Worm (Caenorhabditis elegans) whole organism, midembryonic: ENCODE results near the gene nspb-10.

Experiments used
- T22C8.4 ChIP-seq: fragments of 200-800 bp; sonication (Bioruptor generic); IDR thresholded peaks from 2 replicates; pipeline ENCODE4 v1.3.6; 2022; ENCODE audit warnings: missing genetic modification characterization, missing compliant biosample characterization
- cog-1 ChIP-seq: sonication (generic microtip); optimal IDR thresholded peaks from 2 replicates; lab custom pipeline; 2016; ENCODE audit warnings: missing genetic modification characterization, missing compliant biosample characterization
- flt-1 ChIP-seq: fragments of 200-800 bp; sonication (Bioruptor generic); IDR thresholded peaks from 2 replicates; pipeline ENCODE4 v1.3.6; 2022; ENCODE audit warnings: missing genetic modification characterization, missing compliant biosample characterization
- klf-2 ChIP-seq: fragments of 200-800 bp; sonication (Bioruptor generic); conservative IDR thresholded peaks from 2 replicates; pipeline ENCODE4 v1.3.6; 2022; ENCODE audit warnings: missing genetic modification reagents, missing genetic modification characterization, missing compliant biosample characterization
- med-1 ChIP-seq: sonication (generic microtip); optimal IDR thresholded peaks from 2 replicates; lab custom pipeline; 2017; ENCODE audit warnings: missing genetic modification characterization, mild to moderate bottlenecking, missing compliant biosample characterization, antibody characterized with exemption, missing genetic modification reagents; ENCODE audit not compliant: insufficient read depth
- ref-1 ChIP-seq: fragments of 200-800 bp; sonication (Bioruptor generic); conservative IDR thresholded peaks from 2 replicates; pipeline ENCODE4 v1.3.6; 2022; ENCODE audit warnings: missing genetic modification reagents, missing genetic modification characterization, missing compliant biosample characterization
- tab-1 ChIP-seq: fragments of 200-800 bp; sonication (Bioruptor generic); IDR thresholded peaks from 2 replicates; pipeline ENCODE4 v1.3.6; 2022; ENCODE audit warnings: missing genetic modification characterization, missing compliant biosample characterization
- ztf-23 ChIP-seq: fragments of 200-800 bp; sonication (Bioruptor generic); IDR thresholded peaks from 2 replicates; pipeline ENCODE4 v1.3.6; 2022; ENCODE audit warnings: missing genetic modification reagents, missing genetic modification characterization, missing compliant biosample characterization
- ztf-29 ChIP-seq: fragments of 200-800 bp; sonication (Bioruptor generic); IDR thresholded peaks from 2 replicates; pipeline ENCODE4 v1.3.6; 2022; ENCODE audit warnings: missing genetic modification reagents, missing genetic modification characterization, missing compliant biosample characterization

nspb-10 gene

ce11 chrII:14598367-14598766, 10.3 kb upstream of the nspb-10 start:
- no peak for TF ChIP-seq med-1 (GFP tag; lab: Kevin White, UChicago)
- no peak for TF ChIP-seq T22C8.4 (GFP tag; lab: Robert Waterston, UW)
- no peak for TF ChIP-seq ztf-23 (GFP tag; lab: Robert Waterston, UW)
- no peak for TF ChIP-seq flt-1 (GFP tag; lab: Robert Waterston, UW)
- no peak for TF ChIP-seq klf-2 (GFP tag; lab: Robert Waterston, UW)
- TF ChIP-seq tab-1 (GFP tag; lab: Robert Waterston, UW): no peak
- TF ChIP-seq ztf-29 (GFP tag; lab: Robert Waterston, UW): no peak
- no peak for TF ChIP-seq cog-1
- no peak for TF ChIP-seq ref-1 (GFP tag; lab: Robert Waterston, UW)

DNA sequence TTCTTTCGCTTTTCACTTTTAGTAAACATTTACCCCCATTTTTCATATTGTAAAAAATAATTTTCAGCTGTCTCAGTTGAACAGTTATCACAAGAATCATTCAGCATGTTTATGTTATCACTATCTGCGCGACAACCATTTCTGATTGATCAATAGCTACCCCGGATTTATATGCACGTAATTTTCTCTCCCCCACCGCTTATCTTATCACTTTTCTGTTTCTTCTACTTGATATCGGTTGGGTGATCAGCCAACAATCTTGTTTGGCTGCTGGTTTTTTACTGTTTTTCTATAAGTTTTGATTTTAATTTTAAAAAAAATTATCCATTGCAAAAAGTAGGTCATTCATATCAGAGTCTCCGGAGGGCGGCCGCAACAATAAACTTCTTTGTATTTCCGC, 9.7 kb upstream of the nspb-10 start:
- TF ChIP-seq tab-1 (GFP tag; lab: Robert Waterston, UW) (no peak), ztf-29 (GFP tag; lab: Robert Waterston, UW) (no peak), med-1 (GFP tag; lab: Kevin White, UChicago) (no peak), cog-1 (no peak), ztf-23 (GFP tag; lab: Robert Waterston, UW) (no peak), flt-1 (GFP tag; lab: Robert Waterston, UW) (no peak), ref-1 (GFP tag; lab: Robert Waterston, UW) (no peak), klf-2 (GFP tag; lab: Robert Waterston, UW) (no peak)

ce11 chrII:14593281-14593680, 5.2 kb upstream of the nspb-10 start, which contains the start of gene catp-4:
catp-4 (plus strand) TSS chrII:14593581.
- TF ChIP-seq tab-1 (GFP tag; lab: Robert Waterston, UW): no peak
- no peak for TF ChIP-seq ztf-29 (GFP tag; lab: Robert Waterston, UW)
- TF ChIP-seq cog-1: no peak
- no peak for TF ChIP-seq ztf-23 (GFP tag; lab: Robert Waterston, UW)
- TF ChIP-seq ref-1 (GFP tag; lab: Robert Waterston, UW): no peak
- no peak for TF ChIP-seq flt-1 (GFP tag; lab: Robert Waterston, UW)
- TF ChIP-seq klf-2 (GFP tag; lab: Robert Waterston, UW): no peak
- TF ChIP-seq T22C8.4 (GFP tag; lab: Robert Waterston, UW): no peak

- TF ChIP-seq cog-1 (no peak), T22C8.4 (GFP tag; lab: Robert Waterston, UW) (no peak), flt-1 (GFP tag; lab: Robert Waterston, UW) (no peak), ztf-23 (GFP tag; lab: Robert Waterston, UW) (no peak)
Observed at ce11 chrII:14592629-14593028, 4.6 kb upstream of the nspb-10 start.

ce11 chrII:14591699-14592098, 3.6 kb upstream of the nspb-10 start, which contains the start of gene C01G12.7:
C01G12.7 (minus strand) TSS chrII:14591893.
- TF ChIP-seq cog-1 (no peak), T22C8.4 (GFP tag; lab: Robert Waterston, UW) (no peak), ref-1 (GFP tag; lab: Robert Waterston, UW) (no peak), ztf-29 (GFP tag; lab: Robert Waterston, UW) (no peak), klf-2 (GFP tag; lab: Robert Waterston, UW) (no peak), flt-1 (GFP tag; lab: Robert Waterston, UW) (no peak), ztf-23 (GFP tag; lab: Robert Waterston, UW) (no peak), tab-1 (GFP tag; lab: Robert Waterston, UW) (no peak), med-1 (GFP tag; lab: Kevin White, UChicago) (no peak)

DNA sequence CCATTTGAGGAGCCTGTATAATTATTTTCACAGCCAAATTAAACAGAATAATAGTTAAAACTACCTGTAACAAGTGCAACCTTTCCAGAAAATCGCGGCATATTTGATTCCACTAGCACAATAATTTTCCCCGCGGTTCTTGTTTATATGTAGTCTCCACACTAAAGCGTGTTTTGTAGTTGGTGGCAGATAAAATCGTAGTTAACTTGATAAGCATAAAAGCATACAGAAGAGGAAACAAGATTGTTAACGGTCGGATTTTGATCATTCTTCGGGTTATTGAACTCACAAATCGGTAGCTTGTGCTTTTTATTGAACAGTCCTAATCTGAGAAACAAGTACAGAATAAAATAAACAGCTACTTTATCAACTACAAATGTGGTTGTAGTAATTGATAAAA, 655 bp downstream of the nspb-10 start, which contains the start of gene C01G12.5:
C01G12.5 (minus strand) TSS at position 101 of the 400 bp plus-strand sequence.
- TF ChIP-seq tab-1 (GFP tag; lab: Robert Waterston, UW): no peak
- no peak for TF ChIP-seq ztf-23 (GFP tag; lab: Robert Waterston, UW)
- TF ChIP-seq ztf-29 (GFP tag; lab: Robert Waterston, UW): no peak
- no peak for TF ChIP-seq ref-1 (GFP tag; lab: Robert Waterston, UW)
- no peak for TF ChIP-seq med-1 (GFP tag; lab: Kevin White, UChicago)
- TF ChIP-seq flt-1 (GFP tag; lab: Robert Waterston, UW): no peak
- no peak for TF ChIP-seq cog-1
- no peak for TF ChIP-seq klf-2 (GFP tag; lab: Robert Waterston, UW)
- TF ChIP-seq T22C8.4 (GFP tag; lab: Robert Waterston, UW): no peak

- TF ChIP-seq klf-2 (GFP tag; lab: Robert Waterston, UW) (no peak), flt-1 (GFP tag; lab: Robert Waterston, UW) (no peak), ztf-23 (GFP tag; lab: Robert Waterston, UW) (no peak), med-1 (GFP tag; lab: Kevin White, UChicago) (no peak), ref-1 (GFP tag; lab: Robert Waterston, UW) (no peak), ztf-29 (GFP tag; lab: Robert Waterston, UW) (no peak), tab-1 (GFP tag; lab: Robert Waterston, UW) (no peak), T22C8.4 (GFP tag; lab: Robert Waterston, UW) (no peak), cog-1 (no peak)
Observed at ce11 chrII:14582206-14582605, 5.9 kb downstream of the nspb-10 start, which contains the start of gene C01G12.3. C01G12.3 (minus strand) TSS chrII:14582306.

DNA sequence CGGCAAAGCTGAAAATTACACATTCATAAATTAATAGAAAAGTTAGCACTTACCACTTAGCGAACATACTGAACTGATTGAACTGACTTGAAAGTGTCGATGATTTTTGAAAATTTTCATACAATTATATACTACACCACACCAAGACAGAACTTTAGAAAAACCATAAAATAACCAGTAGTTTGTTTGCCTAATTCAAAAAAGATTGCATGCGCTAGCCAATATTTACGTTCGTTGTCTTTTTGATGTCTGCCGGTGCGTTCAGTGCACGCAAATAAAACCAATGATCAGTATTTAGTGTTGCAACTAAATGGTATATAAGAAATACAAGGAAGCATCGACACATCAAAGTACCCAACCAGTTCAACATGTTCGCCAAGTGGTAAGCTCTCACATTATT, 7.5 kb downstream of the nspb-10 start, which contains the start of the genes nspb-8 and nspb-9:
nspb-8 (minus strand) TSS at position 101 of the 400 bp plus-strand sequence.
nspb-9 (plus strand) TSS at position 311 of the 400 bp plus-strand sequence.
- TF ChIP-seq med-1 (GFP tag; lab: Kevin White, UChicago) (no peak), flt-1 (GFP tag; lab: Robert Waterston, UW) (no peak), ztf-23 (GFP tag; lab: Robert Waterston, UW) (no peak), tab-1 (GFP tag; lab: Robert Waterston, UW) (no peak), ztf-29 (GFP tag; lab: Robert Waterston, UW) (no peak), ref-1 (GFP tag; lab: Robert Waterston, UW) (no peak), T22C8.4 (GFP tag; lab: Robert Waterston, UW) (no peak), klf-2 (GFP tag; lab: Robert Waterston, UW) (no peak), cog-1 (no peak)

- TF ChIP-seq med-1 (GFP tag; lab: Kevin White, UChicago) (no peak), klf-2 (GFP tag; lab: Robert Waterston, UW) (no peak), T22C8.4 (GFP tag; lab: Robert Waterston, UW) (no peak), ztf-23 (GFP tag; lab: Robert Waterston, UW) (no peak), tab-1 (GFP tag; lab: Robert Waterston, UW) (no peak), ref-1 (GFP tag; lab: Robert Waterston, UW) (no peak), ztf-29 (GFP tag; lab: Robert Waterston, UW) (no peak), cog-1 (no peak), flt-1 (GFP tag; lab: Robert Waterston, UW) (no peak)
Observed at ce11 chrII:14578716-14579115, 9.3 kb downstream of the nspb-10 start, which contains the start of gene C01G12.9. C01G12.9 (plus strand) TSS chrII:14579016.
